Fruit fly (Drosophila melanogaster) Kc167 (cell line): ENCODE results near the gene CG13919.

Source experiments
- Myc ChIP-seq: fragments of >200 bp; optimal IDR thresholded peaks from 2 replicates; lab custom pipeline; 2017; ENCODE audit warnings: missing external identifiers
- Sin3A ChIP-seq: fragments of >200 bp; optimal IDR thresholded peaks from 2 replicates; lab custom pipeline; 2018; ENCODE audit warnings: missing external identifiers
- h ChIP-seq: fragments of >200 bp; optimal IDR thresholded peaks from 3 replicates; lab custom pipeline; 2018; ENCODE audit warnings: missing external identifiers
- insv ChIP-seq: fragments of >200 bp; optimal IDR thresholded peaks from 3 replicates; lab custom pipeline; 2018; ENCODE audit warnings: missing external identifiers
- psq ChIP-seq: fragments of >200 bp; optimal IDR thresholded peaks from 2 replicates; lab custom pipeline; 2017; ENCODE audit warnings: missing external identifiers
- ttk ChIP-seq: sonication (Bioruptor generic); optimal IDR thresholded peaks from 2 replicates; lab custom pipeline; 2017; ENCODE audit warnings: missing external identifiers

DNA sequence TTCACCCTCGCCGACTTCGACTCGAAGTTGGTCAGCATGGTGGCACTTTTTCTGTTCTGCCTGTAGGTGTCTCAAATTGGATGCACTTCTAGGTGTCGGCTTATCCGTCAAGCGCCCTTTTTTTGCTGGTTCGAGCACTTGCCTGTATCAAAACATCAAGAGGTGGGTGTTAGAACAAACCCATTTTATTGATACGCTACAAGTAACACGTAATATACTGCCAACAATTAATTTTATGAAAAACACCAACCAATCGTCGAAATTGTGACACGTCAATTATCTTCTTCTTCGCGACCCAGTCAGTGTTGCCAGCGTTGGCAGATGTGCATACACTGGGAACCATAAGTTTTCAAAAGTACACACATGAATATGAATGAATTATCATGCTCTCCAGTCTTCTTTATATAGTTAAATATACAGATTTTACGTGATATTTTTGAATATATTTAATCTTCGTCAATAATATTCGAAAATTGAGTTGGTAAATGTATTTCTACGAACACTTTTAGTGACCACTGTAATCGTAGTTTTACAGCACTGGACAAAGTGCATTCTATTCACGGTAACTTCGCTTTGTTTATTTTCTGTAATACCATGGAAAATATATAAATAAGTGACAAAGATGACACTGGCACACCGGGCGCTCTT, at the start of gene CG13919, which contains the start of gene alphaCOP:
- no peak for TF ChIP-seq h (lab: Kevin White, UChicago)
- no peak for TF ChIP-seq Myc (lab: Kevin White, UChicago)
- no peak for TF ChIP-seq ttk
- TF ChIP-seq psq (lab: Kevin White, UChicago): no peak
- TF ChIP-seq Sin3A: no peak
- no peak for TF ChIP-seq insv
